Worm (Caenorhabditis elegans): ENCODE data around the gene oac-48.

DNA sequence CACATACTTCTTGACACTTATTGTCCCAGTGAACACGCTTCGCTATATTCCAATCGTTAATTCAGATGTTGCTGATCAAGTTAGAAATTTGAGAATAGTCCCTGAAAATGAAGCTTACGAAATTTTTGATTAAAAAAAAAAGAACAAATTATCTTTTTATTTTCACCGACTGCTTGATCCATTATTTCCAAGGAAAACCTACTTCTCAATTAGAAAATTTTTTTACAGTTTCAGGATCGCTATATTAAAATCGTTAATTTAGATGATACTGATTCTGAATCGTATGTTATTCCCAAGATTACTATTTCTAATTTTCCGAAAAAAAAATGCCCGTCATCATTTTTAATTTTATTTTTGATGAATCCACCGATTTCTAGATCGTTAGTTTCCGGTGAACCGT lies 25.0 kb downstream of the oac-48 start, which contains the start of gene T23G4.127:
- no peak for TF ChIP-seq fos-1 (tag; optimal IDR thresholded peaks at IDR 0.05)
- no peak for TF ChIP-seq elt-2 (tag; optimal IDR thresholded peaks at IDR 0.05)
- TF ChIP-seq fkh-10 (GFP tag; optimal IDR thresholded peaks at IDR 0.05): no peak
- no peak for TF ChIP-seq unc-39 (tag; optimal IDR thresholded peaks at IDR 0.05)
- no peak for TF ChIP-seq ceh-28 (tag; optimal IDR thresholded peaks at IDR 0.05)
- no peak for TF ChIP-seq elt-1 (tag; optimal IDR thresholded peaks at IDR 0.05)
- TF ChIP-seq lin-39 (tag; optimal IDR thresholded peaks at IDR 0.05): no peak
- no peak for TF ChIP-seq ceh-82 (tag; optimal IDR thresholded peaks at IDR 0.05)
- TF ChIP-seq nhr-11 (tag; optimal IDR thresholded peaks at IDR 0.05): no peak
- TF ChIP-seq nhr-76 (tag; optimal IDR thresholded peaks at IDR 0.05): no peak
- no peak for TF ChIP-seq mml-1 (tag; optimal IDR thresholded peaks at IDR 0.05)
- TF ChIP-seq ceh-9 (tag; optimal IDR thresholded peaks at IDR 0.05): no peak

Data from whole organism, L3 larva.